Worm (Caenorhabditis elegans) whole organism, dauer: ENCODE results near the gene F07C3.3.

ENCODE experiments used
- unc-62 ChIP-seq: sonication (generic microtip); optimal IDR thresholded peaks from 2 replicates; lab custom pipeline; 2017; ENCODE audit warnings: missing biosample characterization, missing genetic modification reagents, missing genetic modification characterization

Gene F07C3.3

ce11 chrV:9202710-9203109, 29.5 kb downstream of the F07C3.3 start, which contains the start of gene asp-2:
Gene asp-2, plus strand, starts transcription at chrV:9203077.
- TF ChIP-seq unc-62 (GFP tag; lab: Kevin White, UChicago) = no peak

DNA sequence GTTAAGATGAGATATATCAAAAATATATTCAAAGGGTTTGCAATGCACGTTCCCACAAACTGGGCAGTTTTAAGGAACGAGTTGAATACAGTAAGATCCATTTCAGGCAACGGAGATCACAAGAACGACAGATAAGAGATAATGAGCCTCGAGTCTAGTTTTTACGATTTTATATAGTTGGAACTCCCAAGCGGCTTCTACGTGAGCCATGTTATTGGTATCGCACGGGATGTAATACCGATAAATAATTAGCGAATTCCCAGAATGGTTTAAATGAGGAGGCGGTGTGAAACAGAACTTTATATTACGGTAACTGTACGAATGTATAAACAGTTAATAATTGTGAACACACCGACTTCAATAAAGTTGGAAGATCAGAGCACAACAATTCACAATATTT, 33.3 kb downstream of the F07C3.3 start, which contains the start of gene str-177:
TSS of gene str-177 (minus strand) at position 101 of the 400 bp plus-strand sequence.
- no peak for TF ChIP-seq unc-62 (GFP tag; lab: Kevin White, UChicago)

DNA sequence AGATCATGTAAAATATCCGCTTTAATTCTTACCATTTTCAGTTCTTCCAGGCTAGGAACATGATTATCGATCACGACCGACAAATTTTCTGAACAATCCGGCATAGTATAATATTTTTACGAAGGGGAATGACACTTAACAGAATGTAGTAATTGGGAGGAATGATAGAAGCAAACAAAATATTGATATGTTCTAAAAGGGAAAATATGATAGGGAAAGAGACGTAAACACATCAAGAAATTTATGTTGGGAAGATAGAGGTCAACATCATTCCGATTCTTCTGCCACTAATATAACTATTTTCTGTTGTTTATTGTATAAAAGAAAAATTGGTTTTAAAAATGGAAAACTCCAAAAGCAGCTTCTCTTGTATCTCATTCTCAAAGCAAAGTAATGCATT, 35.1 kb downstream of the F07C3.3 start, which contains the start of gene C24B5.4:
TSS of gene C24B5.4 (minus strand) at position 206 of the 400 bp plus-strand sequence.
- no peak for TF ChIP-seq unc-62 (GFP tag; lab: Kevin White, UChicago)

DNA sequence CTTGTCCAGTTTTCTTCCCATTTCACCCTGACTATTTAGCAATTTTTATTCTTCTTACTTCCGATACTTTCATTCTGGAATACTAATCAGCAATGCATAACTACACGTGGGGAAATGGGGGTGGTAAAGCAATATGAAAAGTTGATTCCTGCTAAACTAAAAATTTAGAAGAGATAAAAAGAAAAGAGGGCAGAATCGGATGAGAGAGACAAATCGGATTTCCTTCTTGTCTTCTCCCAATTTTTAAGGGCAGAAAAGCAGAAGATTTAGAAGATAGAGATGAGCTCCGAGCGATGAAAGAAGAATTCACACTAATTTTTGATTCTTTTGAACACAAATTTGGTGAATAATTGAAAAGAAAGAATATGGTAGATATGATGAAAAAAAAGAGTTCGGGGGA, 38.1 kb downstream of the F07C3.3 start:
- no peak for TF ChIP-seq unc-62 (GFP tag; lab: Kevin White, UChicago)

DNA sequence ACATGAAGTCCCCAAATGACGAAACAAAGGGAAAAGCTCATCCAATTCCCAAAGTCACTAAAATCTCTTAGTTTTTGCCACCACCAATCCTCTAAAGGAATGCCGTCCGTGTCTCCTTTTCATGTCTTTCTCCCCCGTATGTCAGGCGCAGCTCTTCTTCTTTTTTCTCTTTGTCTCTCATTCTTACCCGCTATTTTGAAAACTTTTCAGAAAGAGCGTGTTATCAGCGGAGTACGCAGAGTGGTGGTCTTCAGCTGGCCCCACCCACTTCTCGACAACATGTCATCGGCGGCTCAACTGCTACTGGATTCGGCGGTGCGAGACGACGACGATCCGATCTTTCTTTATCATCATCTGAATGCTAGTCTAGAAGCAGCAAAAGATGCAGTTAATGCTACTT, 40.8 kb downstream of the F07C3.3 start, which contains the start of gene sphr-1:
TSS of gene sphr-1 (plus strand) at position 205 of the 400 bp plus-strand sequence.
- no peak for TF ChIP-seq unc-62 (GFP tag; lab: Kevin White, UChicago)

- TF ChIP-seq unc-62 (GFP tag; lab: Kevin White, UChicago) = no peak
Measured at ce11 chrV:9186028-9186427, 46.2 kb downstream of the F07C3.3 start.

ce11 chrV:9183718-9184441, 48.3 kb downstream of the F07C3.3 start:
- TF ChIP-seq unc-62 (GFP tag; lab: Kevin White, UChicago) = no peak

DNA sequence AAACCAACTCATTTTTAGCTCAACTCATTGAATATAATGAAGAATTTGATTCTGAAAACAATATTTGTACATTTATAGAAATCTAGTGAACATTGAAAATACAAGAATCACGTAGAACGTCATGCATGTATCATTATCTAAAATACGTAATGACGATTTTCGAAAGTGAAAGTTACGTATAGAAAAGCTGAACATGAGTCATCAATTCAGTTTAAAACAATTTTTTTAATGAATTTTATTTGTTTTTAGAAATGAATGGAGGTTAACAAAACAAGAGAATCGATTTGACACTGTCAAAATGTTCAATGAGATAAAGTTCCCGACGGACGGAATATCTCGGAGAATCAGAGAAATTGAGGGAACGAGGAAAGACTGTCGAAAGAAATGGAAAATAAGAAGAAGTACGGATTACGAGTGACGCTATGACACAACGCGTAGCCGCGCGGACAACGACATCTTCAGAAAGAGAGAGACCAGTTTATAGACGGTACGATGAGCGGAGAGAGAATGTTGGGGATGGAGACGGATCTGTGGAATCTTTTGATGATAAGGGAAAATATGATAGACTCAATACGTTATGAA, 50.4 kb downstream of the F07C3.3 start, which contains the start of gene ptr-1:
TSS of gene ptr-1 (minus strand) at position 51 of the 582 bp plus-strand sequence.
- TF ChIP-seq unc-62 (GFP tag; lab: Kevin White, UChicago) = no peak
